Fruit fly (Drosophila melanogaster) whole organism, embryonic: ENCODE results near the gene CG14230.
A peak's percentile ranks its signal among the peaks of the same experiment; 100 is the strongest.

ENCODE experiments used
- CG11093 ChIP-seq: fragments of 200-800 bp; sonication (Bioruptor generic); IDR thresholded peaks from 3 replicates; pipeline ENCODE4 v1.3.6; 2022; ENCODE audit warnings: missing biosample characterization, missing genetic modification characterization
- CG11560 ChIP-seq: fragments of 200-800 bp; sonication (Bioruptor generic); IDR thresholded peaks from 3 replicates; pipeline ENCODE4 v1.3.6; 2022; ENCODE audit warnings: missing biosample characterization, missing genetic modification characterization
- CG12104 ChIP-seq: fragments of 200-800 bp; sonication (Bioruptor generic); optimal IDR thresholded peaks from 3 replicates; lab custom pipeline; 2016; ENCODE audit warnings: missing biosample characterization, missing genetic modification characterization
- CG12744 ChIP-seq: fragments of 200-800 bp; sonication (Bioruptor generic); optimal IDR thresholded peaks from 2 replicates; lab custom pipeline; 2016; ENCODE audit warnings: missing biosample characterization, missing genetic modification characterization
- CG13775 ChIP-seq: fragments of 200-800 bp; sonication (Bioruptor generic); optimal IDR thresholded peaks from 3 replicates; lab custom pipeline; 2017; ENCODE audit warnings: missing biosample characterization, mild to moderate bottlenecking, missing genetic modification characterization
- CG14441 ChIP-seq: fragments of 200-800 bp; sonication (Bioruptor generic); IDR thresholded peaks from 2 replicates; pipeline ENCODE4 v1.3.6; 2022; ENCODE audit warnings: missing biosample characterization, missing genetic modification characterization
- CG15696 ChIP-seq: fragments of 200-800 bp; sonication (Bioruptor generic); optimal IDR thresholded peaks from 2 replicates; lab custom pipeline; 2019; ENCODE audit warnings: missing biosample characterization, mild to moderate bottlenecking, missing genetic modification characterization, moderate library complexity
- CG1602 ChIP-seq: fragments of 200-800 bp; sonication (Bioruptor generic); optimal IDR thresholded peaks from 3 replicates; lab custom pipeline; 2016; ENCODE audit warnings: missing biosample characterization, missing genetic modification characterization
- CG1647 ChIP-seq: fragments of 200-800 bp; sonication (Bioruptor generic); optimal IDR thresholded peaks from 3 replicates; lab custom pipeline; 2016; ENCODE audit warnings: missing biosample characterization, missing genetic modification characterization
- CG16813 ChIP-seq: fragments of 200-800 bp; sonication (Bioruptor generic); IDR thresholded peaks from 3 replicates; pipeline ENCODE4 v1.3.6; 2022; ENCODE audit warnings: missing biosample characterization, missing genetic modification characterization; ENCODE audit not compliant: partially characterized antibody
- CG17612 ChIP-seq: fragments of 200-800 bp; sonication (Bioruptor generic); IDR thresholded peaks from 2 replicates; pipeline ENCODE4 v1.3.6; 2022; ENCODE audit warnings: missing biosample characterization, missing genetic modification characterization
- CG17912 ChIP-seq: fragments of 200-800 bp; sonication (Bioruptor generic); optimal IDR thresholded peaks from 2 replicates; lab custom pipeline; 2018; ENCODE audit warnings: missing biosample characterization, mild to moderate bottlenecking, missing genetic modification characterization
- CG2875 ChIP-seq: fragments of 200-800 bp; sonication (Bioruptor generic); optimal IDR thresholded peaks from 2 replicates; lab custom pipeline; 2017; ENCODE audit warnings: missing biosample characterization, mild to moderate bottlenecking, missing genetic modification characterization, missing genetic modification reagents
- CG3065 ChIP-seq: fragments of 200-800 bp; sonication (Bioruptor generic); optimal IDR thresholded peaks from 2 replicates; lab custom pipeline; 2016; ENCODE audit warnings: missing biosample characterization, missing genetic modification characterization
- CG32532 ChIP-seq: fragments of 200-800 bp; sonication (Bioruptor generic); IDR thresholded peaks from 2 replicates; pipeline ENCODE4 v1.3.6; 2022; ENCODE audit warnings: missing biosample characterization, missing genetic modification characterization
- CG3726 ChIP-seq: fragments of 200-800 bp; sonication (Bioruptor generic); IDR thresholded peaks from 3 replicates; pipeline ENCODE4, ENCODE4 v1.3.6; 2022; ENCODE audit warnings: missing biosample characterization, missing genetic modification characterization
- CG4707 ChIP-seq: fragments of 200-800 bp; sonication (Bioruptor generic); optimal IDR thresholded peaks from 2 replicates; lab custom pipeline; 2018; ENCODE audit warnings: missing biosample characterization, mild to moderate bottlenecking, missing genetic modification characterization, moderate library complexity
- CG5180 ChIP-seq: fragments of 200-800 bp; sonication (Bioruptor generic); optimal IDR thresholded peaks from 3 replicates; lab custom pipeline; 2017; ENCODE audit warnings: missing biosample characterization, missing genetic modification characterization, mild to moderate bottlenecking, moderate library complexity, missing genetic modification reagents
- CG5953 ChIP-seq: fragments of 200-800 bp; sonication (Bioruptor generic); IDR thresholded peaks from 2 replicates; pipeline ENCODE4 v1.3.6; 2022; ENCODE audit warnings: missing biosample characterization, missing genetic modification characterization
- CG7786 ChIP-seq: fragments of 200-800 bp; sonication (Bioruptor generic); optimal IDR thresholded peaks from 2 replicates; lab custom pipeline; 2016; ENCODE audit warnings: missing biosample characterization, missing genetic modification characterization
- CG7963 ChIP-seq: fragments of 200-800 bp; sonication (Bioruptor generic); IDR thresholded peaks from 3 replicates; pipeline ENCODE4 v1.3.6; 2022; ENCODE audit warnings: missing biosample characterization, missing genetic modification characterization; ENCODE audit not compliant: partially characterized antibody
- CG8281 ChIP-seq: fragments of 200-800 bp; sonication (Bioruptor generic); optimal IDR thresholded peaks from 2 replicates; lab custom pipeline; 2018; ENCODE audit warnings: missing biosample characterization, mild to moderate bottlenecking, missing genetic modification characterization, moderate library complexity
- CG9215 ChIP-seq: fragments of 200-800 bp; sonication (Bioruptor generic); IDR thresholded peaks from 2 replicates; pipeline ENCODE4 v1.3.6; 2022; ENCODE audit warnings: missing biosample characterization, missing genetic modification characterization
- CTCF ChIP-seq: fragments of 200-800 bp; sonication (Bioruptor generic); optimal IDR thresholded peaks from 2 replicates; lab custom pipeline; 2017; ENCODE audit warnings: missing biosample characterization, mild to moderate bottlenecking, missing genetic modification characterization, moderate library complexity
- D19B ChIP-seq: fragments of 200-800 bp; sonication (Bioruptor generic); optimal IDR thresholded peaks from 2 replicates; lab custom pipeline; 2017; ENCODE audit warnings: missing biosample characterization, mild to moderate bottlenecking, missing genetic modification characterization
- Drgx ChIP-seq: fragments of 200-800 bp; sonication (Bioruptor generic); IDR thresholded peaks from 2 replicates; pipeline ENCODE4 v1.3.6; 2022; ENCODE audit warnings: missing biosample characterization, missing genetic modification characterization
- Fer2 ChIP-seq: fragments of 200-800 bp; sonication (Bioruptor generic); optimal IDR thresholded peaks from 2 replicates; lab custom pipeline; 2018; ENCODE audit warnings: missing biosample characterization, mild to moderate bottlenecking, missing genetic modification characterization, moderate library complexity
- H15 ChIP-seq: fragments of 200-800 bp; sonication (Bioruptor generic); IDR thresholded peaks from 3 replicates; pipeline ENCODE4 v1.3.6; 2022; ENCODE audit warnings: missing biosample characterization, missing genetic modification characterization
- Hr39 ChIP-seq: fragments of >200 bp; optimal IDR thresholded peaks from 2 replicates; lab custom pipeline; 2017
- NK7.1 ChIP-seq: fragments of 200-800 bp; sonication (Bioruptor generic); optimal IDR thresholded peaks from 3 replicates; lab custom pipeline; 2016; ENCODE audit warnings: missing biosample characterization, missing genetic modification characterization
- Rfx ChIP-seq: fragments of 200-800 bp; sonication (Bioruptor generic); IDR thresholded peaks from 2 replicates; pipeline ENCODE4 v1.3.6; 2022; ENCODE audit warnings: missing biosample characterization, missing genetic modification characterization
- Sin3A ChIP-seq: fragments of >200 bp; optimal IDR thresholded peaks from 2 replicates; lab custom pipeline; 2018
- al ChIP-seq: fragments of 200-800 bp; sonication (Bioruptor generic); IDR thresholded peaks from 2 replicates; pipeline ENCODE4 v1.3.6; 2022; ENCODE audit warnings: missing biosample characterization, missing genetic modification characterization
- ap ChIP-seq: fragments of 200-800 bp; sonication (Bioruptor generic); IDR thresholded peaks from 2 replicates; pipeline ENCODE4 v1.3.6; 2022; ENCODE audit warnings: missing biosample characterization, missing genetic modification characterization
- ara ChIP-seq: fragments of 200-800 bp; sonication (Bioruptor generic); IDR thresholded peaks from 2 replicates; pipeline ENCODE4 v1.3.6; 2022; ENCODE audit warnings: missing biosample characterization, missing genetic modification characterization
- bcd ChIP-seq: fragments of 200-800 bp; sonication (Bioruptor generic); optimal IDR thresholded peaks from 2 replicates; lab custom pipeline; 2017; ENCODE audit warnings: missing biosample characterization, mild to moderate bottlenecking, missing genetic modification characterization
- croc ChIP-seq: fragments of 200-800 bp; sonication (Bioruptor generic); conservative IDR thresholded peaks from 3 replicates; pipeline ENCODE4 v1.3.6; 2022; ENCODE audit warnings: missing biosample characterization, missing genetic modification characterization
- da ChIP-seq: fragments of 200-800 bp; sonication (Bioruptor generic); optimal IDR thresholded peaks from 2 replicates; lab custom pipeline; 2016; ENCODE audit warnings: missing biosample characterization, missing genetic modification characterization
- fd96Cb ChIP-seq: fragments of 200-800 bp; sonication (Bioruptor generic); optimal IDR thresholded peaks from 2 replicates; lab custom pipeline; 2018; ENCODE audit warnings: missing biosample characterization, mild to moderate bottlenecking, missing genetic modification characterization, moderate library complexity
- gro ChIP-seq: fragments of 200-800 bp; sonication (Bioruptor generic); optimal IDR thresholded peaks from 2 replicates; lab custom pipeline; 2016; ENCODE audit warnings: missing biosample characterization, missing genetic modification characterization
- gt ChIP-seq: fragments of 200-800 bp; sonication (Bioruptor generic); IDR thresholded peaks from 2 replicates; pipeline ENCODE4 v1.3.6; 2022; ENCODE audit warnings: missing biosample characterization, missing genetic modification characterization
- hkb ChIP-seq, 2 experiments: fragments of 200-800 bp in 1 of 2; fragments of >200 bp in 1 of 2; sonication (Bioruptor generic) in 1 of 2; IDR thresholded peaks in 1 of 2; optimal IDR thresholded peaks in 1 of 2; 2 replicates each; pipeline versions ENCODE4 v1.3.6 to Lab custom; 2017 to 2022; ENCODE audit warnings: missing biosample characterization in 1 of 2, missing genetic modification characterization in 1 of 2
- lola ChIP-seq, 3 experiments: fragments of >200 bp in 2 of 3; fragments of 200-800 bp in 1 of 3; sonication (Bioruptor generic) in 1 of 3; optimal IDR thresholded peaks; 2 replicates each; lab custom pipeline; 2017 to 2019; ENCODE audit warnings: missing biosample characterization in 3 of 3, missing genetic modification characterization in 3 of 3, mild to moderate bottlenecking in 1 of 3, moderate library complexity in 1 of 3
- mld ChIP-seq: fragments of 200-800 bp; sonication (Bioruptor generic); IDR thresholded peaks from 3 replicates; pipeline ENCODE4 v1.3.6; 2022; ENCODE audit warnings: missing biosample characterization, missing genetic modification characterization; ENCODE audit not compliant: partially characterized antibody
- nerfin-1 ChIP-seq: fragments of 200-800 bp; sonication (Bioruptor generic); optimal IDR thresholded peaks from 3 replicates; lab custom pipeline; 2019; ENCODE audit warnings: missing biosample characterization, mild to moderate bottlenecking, missing genetic modification characterization, moderate library complexity
- oc ChIP-seq: fragments of 200-800 bp; sonication (Bioruptor generic); optimal IDR thresholded peaks from 2 replicates; lab custom pipeline; 2018; ENCODE audit warnings: missing biosample characterization, mild to moderate bottlenecking, missing genetic modification characterization, moderate library complexity
- onecut ChIP-seq: fragments of 200-800 bp; sonication (Bioruptor generic); IDR thresholded peaks from 2 replicates; pipeline ENCODE4 v1.3.6; 2022; ENCODE audit warnings: missing biosample characterization, missing genetic modification characterization
- scrt ChIP-seq: fragments of 200-800 bp; sonication (Bioruptor generic); optimal IDR thresholded peaks from 2 replicates; lab custom pipeline; 2018; ENCODE audit warnings: missing biosample characterization, mild to moderate bottlenecking, missing genetic modification characterization, moderate library complexity
- tgo ChIP-seq: fragments of 200-800 bp; sonication (Bioruptor generic); IDR thresholded peaks from 3 replicates; pipeline ENCODE4 v1.3.6; 2022; ENCODE audit warnings: missing biosample characterization, missing genetic modification characterization
- trem ChIP-seq: fragments of 200-800 bp; optimal IDR thresholded peaks from 3 replicates; lab custom pipeline; 2019; ENCODE audit warnings: missing biosample characterization, mild to moderate bottlenecking, missing genetic modification characterization, moderate library complexity
- zen ChIP-seq: fragments of 200-800 bp; sonication (Bioruptor generic); optimal IDR thresholded peaks from 3 replicates; lab custom pipeline; 2018; ENCODE audit warnings: missing biosample characterization, mild to moderate bottlenecking, missing genetic modification characterization, moderate library complexity
- zf30C ChIP-seq: fragments of 200-800 bp; sonication (Bioruptor generic); optimal IDR thresholded peaks from 3 replicates; lab custom pipeline; 2018; ENCODE audit warnings: missing biosample characterization, mild to moderate bottlenecking, missing genetic modification characterization

CG14230 gene

dm6 chrX:19750626-19751149, 46.7 kb downstream of the CG14230 start, which contains the start of gene Abcd3 (continued):
- TF ChIP-seq H15 (no peak), zf30C (peak; percentile 16), fd96Cb (no peak), CG14441 (GFP tag; lab: Robert Waterston, UW) (no peak), CG12744 (GFP tag; lab: Kevin White, UChicago) (no peak), CG16813 (GFP tag; lab: Robert Waterston, UW) (peak; percentile 60; the same call in 2 of the 3 replicates), bcd (GFP tag; lab: Kevin White, UChicago) (peak; percentile 12), CG3065 (GFP tag; lab: Kevin White, UChicago) (no peak), lola (GFP tag; optimal IDR thresholded peaks at IDR 0.05; lab: Kevin White, UChicago) (no peak), mld (GFP tag; lab: Robert Waterston, UW) (peak; percentile 60; the same call in 1 of the 3 replicates), CG5180 (GFP tag; lab: Kevin White, UChicago) (peak; percentile 44), ara (peak; percentile 36; the same call in 1 of the 2 replicates), da (GFP tag; lab: Kevin White, UChicago) (peak; percentile 62), hkb (optimal IDR thresholded peaks at IDR 0.05; lab: Kevin White, UChicago) (no peak), hkb (GFP tag; IDR thresholded peaks at IDR 0.05; lab: Robert Waterston, UW) (peak; percentile 48), CG8281 (tag; lab: Kevin White, UChicago) (no peak), CG4707 (GFP tag; lab: Kevin White, UChicago) (peak; percentile 7), CG17912 (GFP tag; lab: Kevin White, UChicago) (peak; percentile 17), Sin3A (peak; percentile 20), Hr39 (lab: Kevin White, UChicago) (no peak), Fer2 (no peak), NK7.1 (no peak), CTCF (GFP tag; lab: Kevin White, UChicago) (peak; percentile 41), Drgx (GFP tag; lab: Robert Waterston, UW) (no peak), CG1602 (GFP tag; lab: Kevin White, UChicago) (no peak), CG7786 (GFP tag; lab: Kevin White, UChicago) (peak; percentile 19), croc (GFP tag; lab: Robert Waterston, UW) (no peak), CG11560 (tag; lab: Robert Waterston, UW) (no peak), CG1647 (GFP tag; lab: Kevin White, UChicago) (no peak), CG11093 (GFP tag; lab: Robert Waterston, UW) (no peak), CG3726 (GFP tag; lab: Robert Waterston, UW) (no peak), zen (peak; percentile 34), CG9215 (GFP tag; lab: Robert Waterston, UW) (no peak), tgo (no peak), CG12104 (no peak), CG7963 (GFP tag; lab: Robert Waterston, UW) (peak; percentile 62; the same call in 2 of the 3 replicates), nerfin-1 (tag; lab: Kevin White, UChicago) (peak; percentile 68), CG2875 (GFP tag; lab: Kevin White, UChicago) (no peak), Rfx (peak; percentile 44), trem (tag; lab: Kevin White, UChicago) (peak; percentile 46), gro (peak; percentile 49), al (GFP tag; lab: Robert Waterston, UW) (no peak), scrt (GFP tag; lab: Kevin White, UChicago) (peak; percentile 66), CG15696 (tag; lab: Kevin White, UChicago) (no peak), CG5953 (no peak), ap (GFP tag; lab: Robert Waterston, UW) (no peak), CG32532 (GFP tag; lab: Robert Waterston, UW) (peak; percentile 54), onecut (GFP tag; lab: Robert Waterston, UW) (peak; percentile 43; the same call in 1 of the 2 replicates), gt (GFP tag; lab: Robert Waterston, UW) (no peak), CG17612 (no peak), D19B (GFP tag; lab: Kevin White, UChicago) (no peak), CG13775 (peak; percentile 18), oc (tag; lab: Kevin White, UChicago) (no peak)
